Worm (Caenorhabditis elegans) whole organism, L4/young adult: ENCODE results near the gene cpg-7.

Experiments
- W03F9.2 ChIP-seq: fragments of 150-350 bp; optimal IDR thresholded peaks from 2 replicates; lab custom pipeline; 2014; ENCODE audit warnings: missing biosample characterization, missing genetic modification characterization
- dao-5 ChIP-seq: sonication (generic microtip); optimal IDR thresholded peaks from 2 replicates; lab custom pipeline; 2016; ENCODE audit warnings: missing genotype, missing genetic modification characterization, moderate library complexity, missing compliant biosample characterization

DNA sequence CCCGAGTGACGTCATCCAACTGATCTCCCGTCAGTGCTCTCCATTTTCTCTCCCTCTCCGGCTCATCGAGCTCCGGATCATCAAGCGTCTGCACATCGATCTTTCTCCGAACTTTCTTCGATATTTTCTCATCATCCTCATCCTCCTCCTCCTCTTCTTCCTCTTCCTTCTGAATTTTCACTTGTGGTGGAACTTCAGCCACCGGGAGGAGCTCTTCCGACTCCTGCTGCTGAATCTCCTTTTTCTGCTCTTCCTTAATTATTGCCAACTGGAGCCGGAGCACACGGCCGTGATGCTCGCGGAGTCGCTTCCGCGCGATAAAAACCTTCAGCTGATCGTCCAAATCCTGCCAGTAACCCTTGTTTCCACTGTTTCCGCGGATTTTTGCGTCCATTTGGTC, 27.3 kb upstream of the cpg-7 start:
- TF ChIP-seq dao-5 (tag; lab: Kevin White, UChicago) (no peak), W03F9.2 (tag; lab: Kevin White, UChicago) (no peak)
